Fruit fly (Drosophila melanogaster): ENCODE data around the gene Pp2C1.

Gene Pp2C1

dm6 chrX:4643887-4644286 is 42.8 kb downstream of the Pp2C1 start, which contains the start of gene CG3081:
CG3081 (minus strand) TSS chrX:4643987.
- TF ChIP-seq CG7368 (GFP tag; optimal IDR thresholded peaks at IDR 0.05) (no peak), CG11902 (GFP tag; optimal IDR thresholded peaks at IDR 0.05) (no peak), Hr39 (GFP tag; optimal IDR thresholded peaks at IDR 0.05) (no peak), CG6808 (GFP tag; optimal IDR thresholded peaks at IDR 0.05) (no peak), dsx (GFP tag; optimal IDR thresholded peaks at IDR 0.05; ENCODE audit: poor library complexity, severe bottlenecking) (no peak), CG3919 (GFP tag; optimal IDR thresholded peaks at IDR 0.05) (no peak), CG32006 (GFP tag; optimal IDR thresholded peaks at IDR 0.05) (no peak), CG31627 (GFP tag; optimal IDR thresholded peaks at IDR 0.05) (no peak)

- TF ChIP-seq CG6808 (GFP tag; optimal IDR thresholded peaks at IDR 0.05) (peak; percentile 46), esn (GFP tag; optimal IDR thresholded peaks at IDR 0.05) (peak; percentile 15), CG10669 (GFP tag; optimal IDR thresholded peaks at IDR 0.05) (no peak), acj6 (GFP tag; optimal IDR thresholded peaks at IDR 0.05) (no peak)
Measured at dm6 chrX:4635856-4636486, 50.7 kb downstream of the Pp2C1 start, which contains the start of the genes Alms1a and pon. Alms1a (minus strand) TSS chrX:4636004. pon (plus strand) TSS chrX:4636318.

dm6 chrX:4630836-4631235 is 55.9 kb downstream of the Pp2C1 start, which contains the start of gene Alms1b:
Alms1b (minus strand) TSS chrX:4630936.
- TF ChIP-seq topi (GFP tag; optimal IDR thresholded peaks at IDR 0.05) (no peak), CG6792 (GFP tag; optimal IDR thresholded peaks at IDR 0.05) (no peak), CG3919 (GFP tag; optimal IDR thresholded peaks at IDR 0.05) (no peak), esn (GFP tag; optimal IDR thresholded peaks at IDR 0.05) (no peak), OdsH (GFP tag; optimal IDR thresholded peaks at IDR 0.05) (no peak), dsx (GFP tag; optimal IDR thresholded peaks at IDR 0.05; ENCODE audit: poor library complexity, severe bottlenecking) (no peak), svp (GFP tag) (no peak), CG3032 (tag; optimal IDR thresholded peaks at IDR 0.05) (no peak), Hr38 (GFP tag; optimal IDR thresholded peaks at IDR 0.05) (no peak), CG8632 (GFP tag; optimal IDR thresholded peaks at IDR 0.05) (no peak), vri (GFP tag; optimal IDR thresholded peaks at IDR 0.05) (no peak), ss (GFP tag; optimal IDR thresholded peaks at IDR 0.05) (no peak), Ets96B (tag; optimal IDR thresholded peaks at IDR 0.05) (no peak), CG11902 (GFP tag; optimal IDR thresholded peaks at IDR 0.05) (no peak), fkh (GFP tag; optimal IDR thresholded peaks at IDR 0.05) (no peak)

Data from whole organism, prepupa.